Worm (Caenorhabditis elegans) whole organism, young adult: Measurements from ENCODE around the gene C28F5.1.

Source experiments
- cebp-1 ChIP-seq, 2 experiments: fragments of 200-800 bp in 1 of 2; sonication (Bioruptor generic) in 1 of 2; sonication (generic microtip) in 1 of 2; IDR thresholded peaks in 1 of 2; optimal IDR thresholded peaks in 1 of 2; 2 replicates each; pipeline versions ENCODE4 v1.3.6 to Lab custom; 2017 to 2022; ENCODE audit warnings: missing compliant biosample characterization in 2 of 2, missing genetic modification characterization in 2 of 2, mild to moderate bottlenecking in 1 of 2, missing genetic modification reagents in 1 of 2, moderate library complexity in 1 of 2
- egrh-3 ChIP-seq: fragments of 200-800 bp; sonication (Bioruptor generic); IDR thresholded peaks from 2 replicates; pipeline ENCODE4 v1.3.6; 2022; ENCODE audit warnings: missing genetic modification reagents, missing genetic modification characterization, missing compliant biosample characterization
- gei-17 ChIP-seq: fragments of 200-800 bp; sonication (Bioruptor generic); optimal IDR thresholded peaks from 2 replicates; lab custom pipeline; 2018; ENCODE audit warnings: mild to moderate bottlenecking, missing genetic modification characterization, missing compliant biosample characterization
- him-1 ChIP-seq: sonication (generic microtip); optimal IDR thresholded peaks from 2 replicates; lab custom pipeline; 2016; ENCODE audit warnings: missing genotype, missing genetic modification reagents, missing genetic modification characterization, missing compliant biosample characterization
- sea-2 ChIP-seq: fragments of 200-800 bp; sonication (Bioruptor generic); IDR thresholded peaks from 2 replicates; pipeline ENCODE4 v1.3.6; 2022; ENCODE audit warnings: missing genetic modification characterization, missing compliant biosample characterization
- unc-62 ChIP-seq: fragments of 150-350 bp; optimal IDR thresholded peaks from 2 replicates; lab custom pipeline; 2014; ENCODE audit warnings: missing biosample characterization, missing genetic modification reagents, missing genetic modification characterization
- ztf-28 ChIP-seq: fragments of 200-800 bp; sonication (Bioruptor generic); IDR thresholded peaks from 2 replicates; pipeline ENCODE4 v1.3.6; 2022; ENCODE audit warnings: missing genetic modification reagents, missing genetic modification characterization, missing compliant biosample characterization

DNA sequence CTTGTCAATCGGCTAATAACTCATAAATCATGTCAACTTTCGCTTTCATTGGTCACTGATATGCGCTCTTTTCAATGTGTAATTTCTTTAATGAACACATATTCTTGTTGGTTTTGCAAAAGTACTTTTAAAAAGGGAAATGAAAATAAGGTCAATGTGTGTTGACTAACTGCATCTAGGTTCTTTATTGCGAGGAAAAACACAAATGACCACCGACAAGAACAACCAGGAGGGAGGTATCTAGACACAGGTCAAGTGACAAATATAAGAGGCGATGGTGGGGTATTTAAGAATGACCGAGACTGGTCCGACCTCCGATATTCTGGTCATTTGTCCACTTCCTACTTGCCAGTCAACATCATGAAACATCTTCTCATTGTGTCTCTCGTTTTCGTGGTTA, 9.0 kb upstream of the C28F5.1 start, which contains the start of gene spi-1:
- no peak for TF ChIP-seq gei-17
- no peak for TF ChIP-seq him-1 (tag; lab: Kevin White, UChicago)
- no peak for TF ChIP-seq cebp-1 (GFP tag; IDR thresholded peaks at IDR 0.05; lab: Robert Waterston, UW)
- TF ChIP-seq cebp-1 (tag; optimal IDR thresholded peaks at IDR 0.05; lab: Kevin White, UChicago) = no peak
- no peak for TF ChIP-seq egrh-3 (GFP tag; lab: Robert Waterston, UW)
- no peak for TF ChIP-seq sea-2 (GFP tag; lab: Robert Waterston, UW)
- TF ChIP-seq ztf-28 (GFP tag; lab: Robert Waterston, UW) = no peak
- no peak for TF ChIP-seq unc-62
